Worm (Caenorhabditis elegans): ENCODE data around the gene cest-34.

ce11 chrV:6727222-6727621 lies 50.6 kb downstream of the cest-34 start, which contains the start of gene ZC487.1:
- TF ChIP-seq unc-42 (tag; optimal IDR thresholded peaks at IDR 0.05) (no peak), pag-3 (tag; optimal IDR thresholded peaks at IDR 0.05; ENCODE audit: borderline replicate concordance) (no peak), ref-2 (tag; optimal IDR thresholded peaks at IDR 0.05) (no peak), nhr-11 (tag; optimal IDR thresholded peaks at IDR 0.05) (no peak), hlh-8 (tag; optimal IDR thresholded peaks at IDR 0.05) (no peak), pqm-1 (tag; optimal IDR thresholded peaks at IDR 0.05) (no peak), C38D4.7 (GFP tag; optimal IDR thresholded peaks at IDR 0.05) (no peak), ceh-2 (tag; optimal IDR thresholded peaks at IDR 0.05) (no peak), fkh-10 (GFP tag; optimal IDR thresholded peaks at IDR 0.05) (no peak)

Measured in whole organism, late embryonic.